Fruit fly (Drosophila melanogaster): ENCODE results near the gene Wnt4.

The Wnt4 gene

dm6 chr2L:7264396-7264795, 12.6 kb downstream of the Wnt4 start:
- TF ChIP-seq sv (GFP tag; optimal IDR thresholded peaks at IDR 0.05): no peak
- no peak for TF ChIP-seq Sp1 (GFP tag; optimal IDR thresholded peaks at IDR 0.05)
- no peak for TF ChIP-seq woc (GFP tag; optimal IDR thresholded peaks at IDR 0.05)
- TF ChIP-seq Dif (GFP tag; optimal IDR thresholded peaks at IDR 0.05; ENCODE audit: partially characterized antibody): no peak
- no peak for TF ChIP-seq HLH106 (tag; optimal IDR thresholded peaks at IDR 0.05)
- no peak for TF ChIP-seq CG32264 (GFP tag; optimal IDR thresholded peaks at IDR 0.05)
- TF ChIP-seq h (GFP tag; optimal IDR thresholded peaks at IDR 0.05): no peak
- no peak for TF ChIP-seq ey (GFP tag; optimal IDR thresholded peaks at IDR 0.05)
- TF ChIP-seq dsf (GFP tag; optimal IDR thresholded peaks at IDR 0.05; ENCODE audit: borderline replicate concordance): no peak
- TF ChIP-seq psq (GFP tag; optimal IDR thresholded peaks at IDR 0.05): no peak
- no peak for TF ChIP-seq dmrt93B (GFP tag; optimal IDR thresholded peaks at IDR 0.05)
- no peak for TF ChIP-seq Vsx2 (GFP tag; optimal IDR thresholded peaks at IDR 0.05; ENCODE audit: partially characterized antibody)
- no peak for TF ChIP-seq jim (GFP tag; optimal IDR thresholded peaks at IDR 0.05)
- TF ChIP-seq Jra (GFP tag; optimal IDR thresholded peaks at IDR 0.05): no peak
- TF ChIP-seq foxo (GFP tag; optimal IDR thresholded peaks at IDR 0.05): no peak
- TF ChIP-seq Hr83 (GFP tag; optimal IDR thresholded peaks at IDR 0.05; ENCODE audit: poor library complexity, severe bottlenecking): no peak
- no peak for TF ChIP-seq OdsH (GFP tag; optimal IDR thresholded peaks at IDR 0.05)

dm6 chr2L:7262580-7262979, 14.4 kb downstream of the Wnt4 start:
- no peak for TF ChIP-seq woc (GFP tag; optimal IDR thresholded peaks at IDR 0.05)
- TF ChIP-seq fru (GFP tag; optimal IDR thresholded peaks at IDR 0.05): no peak
- TF ChIP-seq h (GFP tag; optimal IDR thresholded peaks at IDR 0.05): no peak
- no peak for TF ChIP-seq Hnf4 (GFP tag; optimal IDR thresholded peaks at IDR 0.05)
- TF ChIP-seq ey (GFP tag; optimal IDR thresholded peaks at IDR 0.05): no peak
- no peak for TF ChIP-seq lola (GFP tag; optimal IDR thresholded peaks at IDR 0.05)
- TF ChIP-seq rgr (GFP tag; optimal IDR thresholded peaks at IDR 0.05): no peak
- TF ChIP-seq N (GFP tag; optimal IDR thresholded peaks at IDR 0.05): no peak
- TF ChIP-seq sage (GFP tag; optimal IDR thresholded peaks at IDR 0.05): no peak

- TF ChIP-seq brk (GFP tag; optimal IDR thresholded peaks at IDR 0.05): peak; percentile 11
- no peak for TF ChIP-seq GATAd (GFP tag; optimal IDR thresholded peaks at IDR 0.05)
- TF ChIP-seq foxo (GFP tag; optimal IDR thresholded peaks at IDR 0.05): peak in 1 of 2 experiments; percentile 44
- TF ChIP-seq Abd-B (GFP tag; optimal IDR thresholded peaks at IDR 0.05): no peak
- TF ChIP-seq usp (GFP tag; optimal IDR thresholded peaks at IDR 0.05): no peak
- TF ChIP-seq sage (GFP tag; optimal IDR thresholded peaks at IDR 0.05): no peak
- no peak for TF ChIP-seq jim (GFP tag; optimal IDR thresholded peaks at IDR 0.05)
- peak; percentile 59 for TF ChIP-seq Sp1 (GFP tag; optimal IDR thresholded peaks at IDR 0.05)
- TF ChIP-seq Dfd (GFP tag; optimal IDR thresholded peaks at IDR 0.05): no peak
- no peak for TF ChIP-seq CG9705 (GFP tag; optimal IDR thresholded peaks at IDR 0.05)
- TF ChIP-seq HLH106 (tag; optimal IDR thresholded peaks at IDR 0.05): peak; percentile 18
- TF ChIP-seq Hr83 (GFP tag; optimal IDR thresholded peaks at IDR 0.05; ENCODE audit: poor library complexity, severe bottlenecking): no peak
- peak; percentile 53 for TF ChIP-seq psq (GFP tag; optimal IDR thresholded peaks at IDR 0.05)
- TF ChIP-seq CrebA (GFP tag; optimal IDR thresholded peaks at IDR 0.05; ENCODE audit: borderline replicate concordance): no peak
- no peak for TF ChIP-seq Rel (GFP tag; optimal IDR thresholded peaks at IDR 0.05)
- TF ChIP-seq Rel (tag; optimal IDR thresholded peaks at IDR 0.05): no peak
- TF ChIP-seq Hr78 (GFP tag; optimal IDR thresholded peaks at IDR 0.05): no peak
- peak; percentile 47 for TF ChIP-seq ey (GFP tag; optimal IDR thresholded peaks at IDR 0.05)
- TF ChIP-seq pan (optimal IDR thresholded peaks at IDR 0.05): no peak
- TF ChIP-seq h (GFP tag; optimal IDR thresholded peaks at IDR 0.05): peak; percentile 59
- TF ChIP-seq dsf (GFP tag; optimal IDR thresholded peaks at IDR 0.05; ENCODE audit: borderline replicate concordance): no peak
- peak; percentile 43 for TF ChIP-seq rgr (GFP tag; optimal IDR thresholded peaks at IDR 0.05)
- TF ChIP-seq Dif (GFP tag; optimal IDR thresholded peaks at IDR 0.05; ENCODE audit: partially characterized antibody): no peak
- TF ChIP-seq OdsH (GFP tag; optimal IDR thresholded peaks at IDR 0.05): peak; percentile 56
- TF ChIP-seq Myc (optimal IDR thresholded peaks at IDR 0.05): no peak
- no peak for TF ChIP-seq dl (GFP tag; optimal IDR thresholded peaks at IDR 0.05; ENCODE audit: insufficient read depth in 1 of 2, partially characterized antibody in 2 of 2)
- no peak for TF ChIP-seq CG32264 (GFP tag; optimal IDR thresholded peaks at IDR 0.05)
- peak; percentile 72 for TF ChIP-seq br (GFP tag; optimal IDR thresholded peaks at IDR 0.05)
- TF ChIP-seq woc (GFP tag; optimal IDR thresholded peaks at IDR 0.05): peak; percentile 36
- peak; percentile 49 for TF ChIP-seq fru (GFP tag; optimal IDR thresholded peaks at IDR 0.05)
- TF ChIP-seq Jra (GFP tag; optimal IDR thresholded peaks at IDR 0.05): peak; percentile 26
- TF ChIP-seq sv (GFP tag; optimal IDR thresholded peaks at IDR 0.05): no peak
- TF ChIP-seq Vsx2 (GFP tag; optimal IDR thresholded peaks at IDR 0.05; ENCODE audit: partially characterized antibody): no peak
- TF ChIP-seq Mio (GFP tag; optimal IDR thresholded peaks at IDR 0.05): no peak
- TF ChIP-seq Hnf4 (GFP tag; optimal IDR thresholded peaks at IDR 0.05): peak; percentile 60
- no peak for TF ChIP-seq N (GFP tag; optimal IDR thresholded peaks at IDR 0.05)
- no peak for TF ChIP-seq lola (GFP tag; optimal IDR thresholded peaks at IDR 0.05)
- no peak for TF ChIP-seq dmrt93B (GFP tag; optimal IDR thresholded peaks at IDR 0.05)
- TF ChIP-seq tai (GFP tag; optimal IDR thresholded peaks at IDR 0.05): no peak
Measured at dm6 chr2L:7261989-7262388, 15.0 kb downstream of the Wnt4 start.
